Worm (Caenorhabditis elegans) whole organism, early embryonic: ENCODE measurements around the gene C05C12.4.

Experiments
- B0310.2 ChIP-seq: sonication (generic microtip); optimal IDR thresholded peaks from 2 replicates; lab custom pipeline; 2016; ENCODE audit warnings: mild to moderate bottlenecking, missing genetic modification characterization, missing compliant biosample characterization
- F13C5.2 ChIP-seq: sonication (generic microtip); optimal IDR thresholded peaks from 2 replicates; lab custom pipeline; 2017; ENCODE audit warnings: mild to moderate bottlenecking, missing genetic modification characterization, inconsistent platforms, missing compliant biosample characterization
- aly-1 ChIP-seq: sonication (generic microtip); optimal IDR thresholded peaks from 2 replicates; lab custom pipeline; 2016; ENCODE audit warnings: missing genetic modification characterization, missing compliant biosample characterization
- ama-1 ChIP-seq: fragments of 150-350 bp; optimal IDR thresholded peaks from 2 replicates; lab custom pipeline; 2014
- ceh-36 ChIP-seq: sonication (generic microtip); optimal IDR thresholded peaks from 2 replicates; lab custom pipeline; 2016; ENCODE audit warnings: missing genetic modification characterization, inconsistent platforms, missing compliant biosample characterization
- ets-7 ChIP-seq: sonication (generic microtip); optimal IDR thresholded peaks from 2 replicates; lab custom pipeline; 2016; ENCODE audit warnings: missing genotype, missing genetic modification characterization, missing compliant biosample characterization
- flt-1 ChIP-seq: fragments of 200-800 bp; sonication (Bioruptor generic); IDR thresholded peaks from 2 replicates; pipeline ENCODE4 v1.3.6; 2022; ENCODE audit warnings: missing genetic modification characterization, missing compliant biosample characterization
- hmbx-1 ChIP-seq: sonication (generic microtip); optimal IDR thresholded peaks from 2 replicates; lab custom pipeline; 2016; ENCODE audit warnings: mild to moderate bottlenecking, missing genetic modification characterization, missing compliant biosample characterization
- hnd-1 ChIP-seq: sonication (generic microtip); optimal IDR thresholded peaks from 2 replicates; lab custom pipeline; 2016; ENCODE audit warnings: missing genetic modification characterization, missing compliant biosample characterization
- pes-1 ChIP-seq: fragments of 200-800 bp; sonication (Bioruptor generic); IDR thresholded peaks from 2 replicates; pipeline ENCODE4 v1.3.6; 2022; ENCODE audit warnings: missing genetic modification reagents, missing genetic modification characterization, missing compliant biosample characterization
- scrt-1 ChIP-seq: fragments of 200-800 bp; sonication (Bioruptor generic); IDR thresholded peaks from 2 replicates; pipeline ENCODE4 v1.3.6; 2022; ENCODE audit warnings: missing genetic modification characterization, missing compliant biosample characterization
- sea-1 ChIP-seq: fragments of 200-800 bp; sonication (Bioruptor generic); conservative IDR thresholded peaks from 2 replicates; pipeline ENCODE4 v1.3.6; 2022; ENCODE audit warnings: missing genetic modification characterization, missing compliant biosample characterization
- tbx-37 ChIP-seq: fragments of 200-800 bp; sonication (Bioruptor generic); conservative IDR thresholded peaks from 2 replicates; pipeline ENCODE4 v1.3.6; 2022; ENCODE audit warnings: missing genetic modification reagents, missing genetic modification characterization, missing compliant biosample characterization
- tra-4 ChIP-seq: sonication (generic microtip); optimal IDR thresholded peaks from 2 replicates; lab custom pipeline; 2017; ENCODE audit warnings: missing genetic modification characterization, missing compliant biosample characterization

- TF ChIP-seq flt-1 (GFP tag; lab: Robert Waterston, UW) = no peak
- no peak for TF ChIP-seq tbx-37 (GFP tag; lab: Robert Waterston, UW)
- TF ChIP-seq scrt-1 (GFP tag; lab: Robert Waterston, UW) = no peak
- TF ChIP-seq B0310.2 (tag; lab: Kevin White, UChicago) = no peak
- no peak for TF ChIP-seq ama-1 (lab: Kevin White, UChicago)
- TF ChIP-seq sea-1 (GFP tag; lab: Robert Waterston, UW) = no peak
- no peak for TF ChIP-seq ceh-36
- no peak for TF ChIP-seq hmbx-1 (tag; lab: Kevin White, UChicago)
- TF ChIP-seq tra-4 (tag; lab: Kevin White, UChicago) = no peak
- TF ChIP-seq pes-1 (GFP tag; lab: Robert Waterston, UW) = no peak
- no peak for TF ChIP-seq F13C5.2 (tag; lab: Kevin White, UChicago)
- no peak for TF ChIP-seq aly-1 (tag; lab: Kevin White, UChicago)
- no peak for TF ChIP-seq hnd-1 (tag; lab: Kevin White, UChicago)
- no peak for TF ChIP-seq ets-7
These were observed 17.8 kb downstream of the C05C12.4 start, which contains the start of gene best-7 for ce11 chrIV:11230069-11230468.
